Worm (Caenorhabditis elegans): Measurements from ENCODE around the gene T20B12.7.
A peak's percentile ranks its signal among the peaks of the same experiment; 100 is the strongest.

The T20B12.7 gene

ce11 chrIII:7376143-7376802 is 2.6 kb downstream of the T20B12.7 start (continued):
- TF ChIP-seq nhr-28 (tag; optimal IDR thresholded peaks at IDR 0.05) = peak; percentile 98
- TF ChIP-seq unc-130 (GFP tag; optimal IDR thresholded peaks at IDR 0.05) = no peak
- TF ChIP-seq mep-1 (tag; optimal IDR thresholded peaks at IDR 0.05) = peak; percentile 79
- TF ChIP-seq Y75B8A.6 (GFP tag; IDR thresholded peaks at IDR 0.05) = no peak
- 0 out of 2 replicates have a peak, but pooled peaks have one; percentile 30 for TF ChIP-seq php-3 (GFP tag; IDR thresholded peaks at IDR 0.05)
- no peak for TF ChIP-seq ceh-82 (tag; optimal IDR thresholded peaks at IDR 0.05)
- no peak for TF ChIP-seq lin-39 (tag; optimal IDR thresholded peaks at IDR 0.05)
- TF ChIP-seq Y48G9A.11 (GFP tag; IDR thresholded peaks at IDR 0.05) = no peak
- TF ChIP-seq ceh-32 (tag; optimal IDR thresholded peaks at IDR 0.05; ENCODE audit: poor library complexity) = no peak
- TF ChIP-seq ceh-62 (tag; optimal IDR thresholded peaks at IDR 0.05) = no peak

ce11 chrIII:7375434-7375833 is 3.4 kb downstream of the T20B12.7 start:
- no peak for TF ChIP-seq fos-1 (tag; optimal IDR thresholded peaks at IDR 0.05)
- TF ChIP-seq F44E2.7 (GFP tag; IDR thresholded peaks at IDR 0.05) = no peak
- TF ChIP-seq lin-1 (GFP tag; IDR thresholded peaks at IDR 0.05) = 0 out of 2 replicates have a peak, but pooled peaks have one; percentile 38
- no peak for TF ChIP-seq hmg-1.1 (GFP tag; IDR thresholded peaks at IDR 0.05)
- peak; percentile 3 for TF ChIP-seq ama-1 (optimal IDR thresholded peaks at IDR 0.05)
- TF ChIP-seq nhr-77 (tag; optimal IDR thresholded peaks at IDR 0.05) = no peak
- peak; percentile 80 for TF ChIP-seq pqm-1 (tag; optimal IDR thresholded peaks at IDR 0.05)
- TF ChIP-seq mep-1 (tag; optimal IDR thresholded peaks at IDR 0.05) = peak; percentile 12
- TF ChIP-seq mxl-3 (GFP tag; optimal IDR thresholded peaks at IDR 0.05) = peak; percentile 71
- no peak for TF ChIP-seq Y5F2A.4 (GFP tag; optimal IDR thresholded peaks at IDR 0.05)
- TF ChIP-seq ztf-7 (tag; optimal IDR thresholded peaks at IDR 0.05) = peak; percentile 26
- 0 out of 2 replicates have a peak, but pooled peaks have one; percentile 20 for TF ChIP-seq vab-7 (GFP tag; IDR thresholded peaks at IDR 0.05)
- TF ChIP-seq T20F7.1 (GFP tag; optimal IDR thresholded peaks at IDR 0.05) = no peak
- TF ChIP-seq nhr-76 (tag; optimal IDR thresholded peaks at IDR 0.05) = no peak
- peak; percentile 22; the same call in 1 of the 2 replicates for TF ChIP-seq php-3 (GFP tag; IDR thresholded peaks at IDR 0.05)
- no peak for TF ChIP-seq unc-39 (tag; optimal IDR thresholded peaks at IDR 0.05)
- peak; percentile 36; the same call in 1 of the 2 replicates for TF ChIP-seq dmd-6 (GFP tag; IDR thresholded peaks at IDR 0.05)
- peak; percentile 21 for TF ChIP-seq nhr-48 (tag; optimal IDR thresholded peaks at IDR 0.05)
- peak; percentile 35 for TF ChIP-seq dve-1 (tag; optimal IDR thresholded peaks at IDR 0.05; ENCODE audit: insufficient read depth)
- TF ChIP-seq Y75B8A.6 (GFP tag; IDR thresholded peaks at IDR 0.05) = no peak
- TF ChIP-seq hlh-30 (tag; optimal IDR thresholded peaks at IDR 0.05; ENCODE audit: insufficient read depth) = peak; percentile 13
- TF ChIP-seq lin-38 (GFP tag; IDR thresholded peaks at IDR 0.05) = no peak
- TF ChIP-seq nhr-28 (tag; optimal IDR thresholded peaks at IDR 0.05) = peak; percentile 83
- TF ChIP-seq hlh-11 (tag; optimal IDR thresholded peaks at IDR 0.05) = peak; percentile 76
- TF ChIP-seq spr-3 (GFP tag; optimal IDR thresholded peaks at IDR 0.05) = no peak
- TF ChIP-seq daf-16 (GFP tag; optimal IDR thresholded peaks at IDR 0.05) = no peak
- TF ChIP-seq daf-16 (tag; optimal IDR thresholded peaks at IDR 0.05) = peak; percentile 71
- TF ChIP-seq ZK337.2 (GFP tag; IDR thresholded peaks at IDR 0.05) = no peak
- no peak for TF ChIP-seq hif-1 (tag; optimal IDR thresholded peaks at IDR 0.05)
- TF ChIP-seq unc-62 (GFP tag; optimal IDR thresholded peaks at IDR 0.05 in 1 of 2) = peak in 1 of 2 experiments; percentile 96
- TF ChIP-seq unc-62 (tag; optimal IDR thresholded peaks at IDR 0.05) = no peak
- no peak for TF ChIP-seq zip-11 (GFP tag; IDR thresholded peaks at IDR 0.05)
- no peak for TF ChIP-seq nhr-237 (tag; optimal IDR thresholded peaks at IDR 0.05)
- TF ChIP-seq ceh-32 (tag; optimal IDR thresholded peaks at IDR 0.05; ENCODE audit: poor library complexity) = no peak
- TF ChIP-seq zip-2 (tag; optimal IDR thresholded peaks at IDR 0.05) = no peak
- no peak for TF ChIP-seq snpc-1.2 (GFP tag; IDR thresholded peaks at IDR 0.05)
- TF ChIP-seq mes-2 (tag; optimal IDR thresholded peaks at IDR 0.05; ENCODE audit: poor library complexity, severe bottlenecking) = peak; percentile 27
- TF ChIP-seq T26A8.4 (GFP tag; IDR thresholded peaks at IDR 0.05) = peak; percentile 21
- TF ChIP-seq mdl-1 (tag; optimal IDR thresholded peaks at IDR 0.05) = peak in 1 of 2 experiments; percentile 32
